Fruit fly (Drosophila melanogaster) whole organism, wandering third instar larva: Measurements from ENCODE around the gene CG33332.
A peak's percentile ranks its signal among the peaks of the same experiment; 100 is the strongest.

ENCODE experiments used
- Dfd ChIP-seq: fragments of >200 bp; optimal IDR thresholded peaks from 2 replicates; lab custom pipeline; 2017; ENCODE audit warnings: missing biosample characterization, missing genetic modification characterization
- Hnf4 ChIP-seq: fragments of 200-800 bp; sonication (Bioruptor generic); optimal IDR thresholded peaks from 2 replicates; lab custom pipeline; 2016; ENCODE audit warnings: missing biosample characterization, mild to moderate bottlenecking, missing genetic modification characterization
- N ChIP-seq: fragments of >200 bp; optimal IDR thresholded peaks from 2 replicates; lab custom pipeline; 2018; ENCODE audit warnings: missing biosample characterization, missing external identifiers, missing genetic modification characterization
- OdsH ChIP-seq: fragments of 200-800 bp; sonication (Bioruptor generic); optimal IDR thresholded peaks from 2 replicates; lab custom pipeline; 2016; ENCODE audit warnings: missing biosample characterization, mild to moderate bottlenecking, missing genetic modification characterization
- Sp1 ChIP-seq: fragments of 200-800 bp; sonication (Bioruptor generic); optimal IDR thresholded peaks from 3 replicates; lab custom pipeline; 2019; ENCODE audit warnings: missing biosample characterization, mild to moderate bottlenecking, missing genetic modification characterization, moderate library complexity
- dl ChIP-seq, 2 experiments: fragments of 175-275, 200-275 bp in 1 of 2; fragments of 200-275 bp in 1 of 2; sonication (Bioruptor generic); optimal IDR thresholded peaks; lab custom pipeline; 2018; ENCODE audit warnings: mild to moderate bottlenecking in 2 of 2, missing biosample characterization in 2 of 2, missing genetic modification characterization in 2 of 2, moderate library complexity in 2 of 2; ENCODE audit not compliant: partially characterized antibody in 2 of 2, insufficient read depth in 1 of 2
- ey ChIP-seq: fragments of 200-800 bp; sonication (Bioruptor generic); optimal IDR thresholded peaks from 2 replicates; lab custom pipeline; 2016; ENCODE audit warnings: missing biosample characterization, missing genetic modification characterization
- h ChIP-seq: fragments of 200-800 bp; sonication (Bioruptor generic); optimal IDR thresholded peaks from 3 replicates; lab custom pipeline; 2016; ENCODE audit warnings: missing biosample characterization, mild to moderate bottlenecking, missing genetic modification characterization
- pan ChIP-seq: fragments of >200 bp; optimal IDR thresholded peaks from 2 replicates; lab custom pipeline; 2017
- psq ChIP-seq: fragments of 200-800 bp; sonication (Bioruptor generic); optimal IDR thresholded peaks from 3 replicates; lab custom pipeline; 2017; ENCODE audit warnings: missing biosample characterization, mild to moderate bottlenecking, missing genetic modification characterization, moderate library complexity
- sage ChIP-seq: fragments of 200-800 bp; sonication (Bioruptor generic); optimal IDR thresholded peaks from 2 replicates; lab custom pipeline; 2016; ENCODE audit warnings: missing biosample characterization, mild to moderate bottlenecking, missing genetic modification characterization
- sv ChIP-seq: fragments of 200-800 bp; sonication (Bioruptor generic); optimal IDR thresholded peaks from 3 replicates; lab custom pipeline; 2016; ENCODE audit warnings: missing biosample characterization, missing genetic modification characterization
- usp ChIP-seq: fragments of >200 bp; optimal IDR thresholded peaks from 2 replicates; lab custom pipeline; 2017; ENCODE audit warnings: missing biosample characterization, missing genetic modification characterization

dm6 chr3R:14879207-14879863, 6.9 kb upstream of the CG33332 start, which contains the start of gene CG3631:
- no peak for TF ChIP-seq OdsH (GFP tag; lab: Kevin White, UChicago)
- TF ChIP-seq h (GFP tag; lab: Kevin White, UChicago): no peak
- TF ChIP-seq usp (GFP tag; lab: Kevin White, UChicago): no peak
- TF ChIP-seq psq (GFP tag; lab: Kevin White, UChicago): peak; percentile 69
- TF ChIP-seq pan: no peak
- TF ChIP-seq dl (GFP tag; optimal IDR thresholded peaks at IDR 0.05; lab: Kevin White, UChicago; ENCODE audit: insufficient read depth in 1 of 2, partially characterized antibody in 2 of 2): no peak
- TF ChIP-seq ey: no peak
- no peak for TF ChIP-seq Hnf4 (GFP tag; lab: Kevin White, UChicago)
- TF ChIP-seq N (GFP tag; lab: Kevin White, UChicago): no peak
- no peak for TF ChIP-seq Sp1 (GFP tag; lab: Kevin White, UChicago)
- no peak for TF ChIP-seq Dfd
- TF ChIP-seq sage: no peak
- no peak for TF ChIP-seq sv
